Fruit fly (Drosophila melanogaster): ENCODE results near the gene Larp4B.

Larp4B gene

DNA sequence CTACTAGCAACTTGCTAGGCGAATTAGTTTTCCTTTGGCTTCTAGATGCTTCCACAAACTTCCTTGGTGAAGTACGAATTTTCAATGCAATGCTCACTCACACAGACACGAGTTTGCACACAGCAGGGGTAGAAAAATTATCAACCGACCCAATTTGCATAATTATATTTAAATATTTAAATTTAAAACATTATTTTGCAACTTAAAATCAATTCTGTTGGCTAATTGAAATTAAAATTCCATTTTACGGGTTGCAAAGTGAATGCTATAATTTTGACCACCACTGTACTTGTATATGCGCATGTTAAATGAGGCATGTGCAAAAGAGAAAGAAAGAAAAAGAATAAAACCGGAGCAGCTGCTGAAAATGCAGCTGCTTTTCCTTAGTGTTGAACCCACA, 30.6 kb upstream of the Larp4B start (continued):
- no peak for TF ChIP-seq nerfin-2 (GFP tag; IDR thresholded peaks at IDR 0.05; ENCODE audit: partially characterized antibody)
- peak; percentile 4 for TF ChIP-seq Atf3 (GFP tag; optimal IDR thresholded peaks at IDR 0.05)
- no peak for TF ChIP-seq CG13287 (GFP tag; IDR thresholded peaks at IDR 0.05; ENCODE audit: partially characterized antibody)
- peak; percentile 91 for TF ChIP-seq H15 (GFP tag; IDR thresholded peaks at IDR 0.05)
- TF ChIP-seq ind (GFP tag; optimal IDR thresholded peaks at IDR 0.05), result peak; percentile 88
- TF ChIP-seq vnd (GFP tag; IDR thresholded peaks at IDR 0.05; ENCODE audit: partially characterized antibody), result no peak
- no peak for TF ChIP-seq zen2 (GFP tag; IDR thresholded peaks at IDR 0.05; ENCODE audit: partially characterized antibody)
- TF ChIP-seq CG7556 (GFP tag; optimal IDR thresholded peaks at IDR 0.05), result peak; percentile 92
- no peak for TF ChIP-seq maf-S (GFP tag; optimal IDR thresholded peaks at IDR 0.05)
- TF ChIP-seq bigmax (GFP tag; optimal IDR thresholded peaks at IDR 0.05), result peak; percentile 53
- TF ChIP-seq CG5953 (GFP tag; IDR thresholded peaks at IDR 0.05), result peak; percentile 93
- TF ChIP-seq CG3847 (GFP tag; IDR thresholded peaks at IDR 0.05), result peak; percentile 88
- peak; percentile 13 for TF ChIP-seq da (GFP tag; optimal IDR thresholded peaks at IDR 0.05)
- TF ChIP-seq CG34376 (GFP tag; optimal IDR thresholded peaks at IDR 0.05), result peak; percentile 28
- no peak for TF ChIP-seq NC2α (GFP tag; optimal IDR thresholded peaks at IDR 0.05)
- peak; percentile 79 for TF ChIP-seq bab2 (GFP tag; optimal IDR thresholded peaks at IDR 0.05)
- no peak for TF ChIP-seq Lpt (GFP tag; optimal IDR thresholded peaks at IDR 0.05)
- peak; percentile 95 for TF ChIP-seq zfh1 (GFP tag; IDR thresholded peaks at IDR 0.05)
- no peak for TF ChIP-seq hbn (GFP tag; IDR thresholded peaks at IDR 0.05; ENCODE audit: partially characterized antibody)
- TF ChIP-seq BEAF-32 (GFP tag; optimal IDR thresholded peaks at IDR 0.05), result no peak
- TF ChIP-seq HHEX (GFP tag; optimal IDR thresholded peaks at IDR 0.05), result peak; percentile 94
- TF ChIP-seq CG9817 (tag; optimal IDR thresholded peaks at IDR 0.05), result peak; percentile 82
- no peak for TF ChIP-seq h (optimal IDR thresholded peaks at IDR 0.05)
- peak; percentile 95 for TF ChIP-seq seq (GFP tag; IDR thresholded peaks at IDR 0.05)
- TF ChIP-seq Lhr (GFP tag; optimal IDR thresholded peaks at IDR 0.05), result peak; percentile 78
- peak; percentile 92 for TF ChIP-seq CG11247 (GFP tag; IDR thresholded peaks at IDR 0.05)
- peak; percentile 67 for TF ChIP-seq Jarid2 (GFP tag; optimal IDR thresholded peaks at IDR 0.05)
- TF ChIP-seq jigr1 (GFP tag; IDR thresholded peaks at IDR 0.05), result peak; percentile 90
- no peak for TF ChIP-seq shn (GFP tag; optimal IDR thresholded peaks at IDR 0.05)
- TF ChIP-seq CG17359 (tag; optimal IDR thresholded peaks at IDR 0.05), result peak; percentile 98
- TF ChIP-seq CG12744 (GFP tag; optimal IDR thresholded peaks at IDR 0.05), result peak; percentile 3
- TF ChIP-seq CG10274 (GFP tag; optimal IDR thresholded peaks at IDR 0.05), result peak; percentile 52
- peak in 1 of 3 experiments; percentile 88 for TF ChIP-seq lola (GFP tag; optimal IDR thresholded peaks at IDR 0.05)
- TF ChIP-seq sima (GFP tag; optimal IDR thresholded peaks at IDR 0.05), result no peak
- no peak for TF ChIP-seq sc (optimal IDR thresholded peaks at IDR 0.05)
- peak; percentile 91 for TF ChIP-seq sc (GFP tag; optimal IDR thresholded peaks at IDR 0.05)
- TF ChIP-seq dati (GFP tag; IDR thresholded peaks at IDR 0.05), result peak; percentile 78; the same call in 1 of the 2 replicates
- peak; percentile 92 for TF ChIP-seq CG13296 (GFP tag; optimal IDR thresholded peaks at IDR 0.05)
- TF ChIP-seq CG15514 (GFP tag; optimal IDR thresholded peaks at IDR 0.05), result peak; percentile 88
- TF ChIP-seq CG10979 (tag; optimal IDR thresholded peaks at IDR 0.05), result peak; percentile 93
- TF ChIP-seq oc (tag; optimal IDR thresholded peaks at IDR 0.05), result peak; percentile 95
- peak; percentile 90 for TF ChIP-seq salm (tag; optimal IDR thresholded peaks at IDR 0.05)
- TF ChIP-seq toy (GFP tag; IDR thresholded peaks at IDR 0.05), result peak; percentile 72
- peak; percentile 80 for TF ChIP-seq al (GFP tag; IDR thresholded peaks at IDR 0.05)
- TF ChIP-seq sqz (GFP tag; optimal IDR thresholded peaks at IDR 0.05), result no peak
- peak; percentile 94 for TF ChIP-seq E2f1 (GFP tag; IDR thresholded peaks at IDR 0.05)
- TF ChIP-seq gem (tag; optimal IDR thresholded peaks at IDR 0.05), result peak; percentile 96
- peak; percentile 91 for TF ChIP-seq ttk (GFP tag; IDR thresholded peaks at IDR 0.05)
- peak; percentile 75 for TF ChIP-seq CG6654 (GFP tag; optimal IDR thresholded peaks at IDR 0.05)
- no peak for TF ChIP-seq ab (GFP tag; optimal IDR thresholded peaks at IDR 0.05)
- TF ChIP-seq CG17328 (GFP tag; IDR thresholded peaks at IDR 0.05), result peak; percentile 96

Measured in whole organism, embryonic.